Worm (Caenorhabditis elegans) whole organism, L2 larva: Measurements from ENCODE around the gene C17H12.37.

Experiments used
- C34F6.9 ChIP-seq: fragments of 150-350 bp; optimal IDR thresholded peaks from 2 replicates; lab custom pipeline; 2014; ENCODE audit warnings: missing biosample characterization, missing genetic modification characterization
- F13H6.1 ChIP-seq: sonication (generic microtip); optimal IDR thresholded peaks from 2 replicates; lab custom pipeline; 2016; ENCODE audit warnings: missing genetic modification characterization, missing compliant biosample characterization
- R02D3.7 ChIP-seq: fragments of 150-350 bp; optimal IDR thresholded peaks from 2 replicates; lab custom pipeline; 2014; ENCODE audit warnings: missing biosample characterization, missing genetic modification characterization
- Y55F3AM.14 ChIP-seq: fragments of 200-800 bp; sonication (Bioruptor generic); optimal IDR thresholded peaks from 2 replicates; lab custom pipeline; 2018; ENCODE audit warnings: mild to moderate bottlenecking, missing genetic modification characterization, missing compliant biosample characterization
- ZK546.5 ChIP-seq: sonication (generic microtip); optimal IDR thresholded peaks from 2 replicates; lab custom pipeline; 2017; ENCODE audit warnings: missing biosample characterization, missing genetic modification characterization
- alr-1 ChIP-seq: fragments of 150-350 bp; optimal IDR thresholded peaks from 2 replicates; lab custom pipeline; 2014; ENCODE audit warnings: missing biosample characterization, missing genetic modification characterization
- aly-2 ChIP-seq: fragments of 150-350 bp; optimal IDR thresholded peaks from 2 replicates; lab custom pipeline; 2014; ENCODE audit warnings: missing biosample characterization, missing genetic modification characterization
- ama-1 ChIP-seq: fragments of 150-350 bp; optimal IDR thresholded peaks from 2 replicates; lab custom pipeline; 2018; ENCODE audit warnings: inconsistent platforms
- blmp-1 ChIP-seq: sonication (generic microtip); optimal IDR thresholded peaks from 2 replicates; lab custom pipeline; 2017; ENCODE audit warnings: missing genetic modification characterization, mild to moderate bottlenecking, missing compliant biosample characterization, antibody characterized with exemption, moderate library complexity; ENCODE audit not compliant: insufficient read depth
- ceh-16 ChIP-seq: fragments of 150-350 bp; optimal IDR thresholded peaks from 2 replicates; lab custom pipeline; 2014; ENCODE audit warnings: missing biosample characterization, missing genetic modification characterization
- ceh-82 ChIP-seq: fragments of 150-350 bp; optimal IDR thresholded peaks from 2 replicates; lab custom pipeline; 2014; ENCODE audit warnings: missing biosample characterization, missing genetic modification characterization
- crh-2 ChIP-seq: sonication (generic microtip); optimal IDR thresholded peaks from 2 replicates; lab custom pipeline; 2017; ENCODE audit warnings: missing biosample characterization, missing genetic modification characterization
- dmd-4 ChIP-seq: sonication (generic microtip); optimal IDR thresholded peaks from 2 replicates; lab custom pipeline; 2017; ENCODE audit warnings: missing biosample characterization, missing genetic modification characterization
- egl-27 ChIP-seq: sonication (generic microtip); optimal IDR thresholded peaks from 3 replicates; lab custom pipeline; 2017; ENCODE audit warnings: missing biosample characterization, missing genetic modification reagents, missing genetic modification characterization
- elt-1 ChIP-seq: fragments of 150-350 bp; optimal IDR thresholded peaks from 2 replicates; lab custom pipeline; 2014; ENCODE audit warnings: missing biosample characterization, missing genetic modification characterization
- elt-3 ChIP-seq: sonication (generic microtip); optimal IDR thresholded peaks from 2 replicates; lab custom pipeline; 2017; ENCODE audit warnings: missing biosample characterization, missing genetic modification characterization
- fos-1 ChIP-seq: fragments of 150-350 bp; optimal IDR thresholded peaks from 2 replicates; lab custom pipeline; 2014; ENCODE audit warnings: missing biosample characterization, missing genetic modification characterization
- gmeb-1 ChIP-seq: fragments of 150-350 bp; optimal IDR thresholded peaks from 2 replicates; lab custom pipeline; 2014; ENCODE audit warnings: missing biosample characterization, missing genetic modification characterization
- lin-11 ChIP-seq: fragments of 150-350 bp; sonication (generic microtip); optimal IDR thresholded peaks from 2 replicates; lab custom pipeline; 2014; ENCODE audit warnings: missing biosample characterization, missing genetic modification characterization, inconsistent platforms, mixed read lengths
- lin-13 ChIP-seq: fragments of 150-350 bp; optimal IDR thresholded peaks from 2 replicates; lab custom pipeline; 2014; ENCODE audit warnings: missing biosample characterization, missing genetic modification reagents, missing genetic modification characterization
- lin-39 ChIP-seq: fragments of 150-350 bp; optimal IDR thresholded peaks from 2 replicates; lab custom pipeline; 2014; ENCODE audit warnings: missing biosample characterization, missing genetic modification reagents, missing genetic modification characterization
- lsy-2 ChIP-seq, 2 experiments: fragments of 150-350 bp in 1 of 2; sonication (generic microtip) in 1 of 2; optimal IDR thresholded peaks; 2 replicates each; lab custom pipeline; 2014 to 2017; ENCODE audit warnings: missing biosample characterization in 2 of 2, missing genetic modification characterization in 2 of 2
- mab-5 ChIP-seq: fragments of 150-350 bp; optimal IDR thresholded peaks from 2 replicates; lab custom pipeline; 2014; ENCODE audit warnings: missing biosample characterization, missing genetic modification characterization
- mbf-1 ChIP-seq: sonication (generic microtip); optimal IDR thresholded peaks from 2 replicates; lab custom pipeline; 2017; ENCODE audit warnings: missing biosample characterization, missing genetic modification characterization
- mdl-1 ChIP-seq, 2 experiments: fragments of 150-350 bp in 1 of 2; sonication (generic microtip) in 1 of 2; optimal IDR thresholded peaks; 2 replicates each; lab custom pipeline; 2017; ENCODE audit warnings: missing biosample characterization in 2 of 2, missing genetic modification characterization in 2 of 2
- nhr-10 ChIP-seq: sonication (generic microtip); optimal IDR thresholded peaks from 2 replicates; lab custom pipeline; 2017; ENCODE audit warnings: missing biosample characterization, missing genetic modification characterization
- nhr-11 ChIP-seq: fragments of 150-350 bp; optimal IDR thresholded peaks from 2 replicates; lab custom pipeline; 2014; ENCODE audit warnings: missing biosample characterization, missing genetic modification characterization
- nhr-12 ChIP-seq: fragments of 150-350 bp; optimal IDR thresholded peaks from 2 replicates; lab custom pipeline; 2014; ENCODE audit warnings: missing biosample characterization, missing genetic modification characterization
- nhr-129 ChIP-seq: fragments of 150-350 bp; optimal IDR thresholded peaks from 2 replicates; lab custom pipeline; 2014; ENCODE audit warnings: missing biosample characterization, missing genetic modification characterization
- nhr-21 ChIP-seq: fragments of 150-350 bp; optimal IDR thresholded peaks from 2 replicates; lab custom pipeline; 2014; ENCODE audit warnings: missing biosample characterization, missing genetic modification characterization
- nhr-23 ChIP-seq: fragments of 150-350 bp; optimal IDR thresholded peaks from 2 replicates; lab custom pipeline; 2014; ENCODE audit warnings: missing biosample characterization, missing genetic modification reagents, missing genetic modification characterization
- nhr-237 ChIP-seq: fragments of 150-350 bp; optimal IDR thresholded peaks from 2 replicates; lab custom pipeline; 2014; ENCODE audit warnings: missing biosample characterization, missing genetic modification characterization
- nhr-25 ChIP-seq: fragments of 150-350 bp; sonication (generic microtip); optimal IDR thresholded peaks from 3 replicates; lab custom pipeline; 2014; ENCODE audit warnings: missing biosample characterization, missing genetic modification characterization
- nhr-6 ChIP-seq: fragments of 150-350 bp; optimal IDR thresholded peaks from 2 replicates; lab custom pipeline; 2014; ENCODE audit warnings: missing biosample characterization, missing genetic modification characterization
- nhr-77 ChIP-seq: fragments of 150-350 bp; optimal IDR thresholded peaks from 2 replicates; lab custom pipeline; 2014; ENCODE audit warnings: missing biosample characterization, missing genetic modification characterization
- peb-1 ChIP-seq: fragments of 150-350 bp; optimal IDR thresholded peaks from 2 replicates; lab custom pipeline; 2014; ENCODE audit warnings: missing biosample characterization, missing genetic modification characterization
- sem-4 ChIP-seq: fragments of 150-350 bp; optimal IDR thresholded peaks from 2 replicates; lab custom pipeline; 2014; ENCODE audit warnings: missing biosample characterization, missing genetic modification reagents, missing genetic modification characterization
- skn-1 ChIP-seq: sonication (generic microtip); optimal IDR thresholded peaks from 2 replicates; lab custom pipeline; 2017; ENCODE audit warnings: missing biosample characterization, missing genetic modification characterization
- sma-3 ChIP-seq: sonication (generic microtip); optimal IDR thresholded peaks from 2 replicates; lab custom pipeline; 2016; ENCODE audit warnings: missing genetic modification reagents, missing genetic modification characterization, missing compliant biosample characterization
- sma-9 ChIP-seq, 2 experiments: fragments of 150-350 bp in 1 of 2; sonication (generic microtip) in 1 of 2; optimal IDR thresholded peaks; 2 replicates each; lab custom pipeline; 2014 to 2016; ENCODE audit warnings: missing genetic modification characterization in 2 of 2, mild to moderate bottlenecking in 1 of 2, missing biosample characterization in 1 of 2, missing compliant biosample characterization in 1 of 2, missing genetic modification reagents in 1 of 2, moderate library complexity in 1 of 2
- snpc-4 ChIP-seq: fragments of 150-350 bp; optimal IDR thresholded peaks from 2 replicates; lab custom pipeline; 2014; ENCODE audit warnings: missing biosample characterization, missing genetic modification characterization
- unc-39 ChIP-seq: fragments of 150-350 bp; optimal IDR thresholded peaks from 2 replicates; lab custom pipeline; 2014; ENCODE audit warnings: missing biosample characterization, missing genetic modification characterization
- unc-55 ChIP-seq: fragments of 150-350 bp; sonication (generic microtip); optimal IDR thresholded peaks from 3 replicates; lab custom pipeline; 2014; ENCODE audit warnings: missing biosample characterization, missing genetic modification reagents, missing genetic modification characterization
- unc-62 ChIP-seq: fragments of 150-350 bp; optimal IDR thresholded peaks from 2 replicates; lab custom pipeline; 2014; ENCODE audit warnings: missing biosample characterization, missing genetic modification reagents, missing genetic modification characterization
- zag-1 ChIP-seq: fragments of 150-350 bp; optimal IDR thresholded peaks from 2 replicates; lab custom pipeline; 2014; ENCODE audit warnings: missing biosample characterization, missing genetic modification characterization
- ztf-1 ChIP-seq: fragments of 200-800 bp; sonication (Bioruptor generic); conservative IDR thresholded peaks from 2 replicates; pipeline ENCODE4 v1.3.6; 2022; ENCODE audit warnings: missing genetic modification characterization, missing compliant biosample characterization
- ztf-11 ChIP-seq: sonication (generic microtip); optimal IDR thresholded peaks from 2 replicates; lab custom pipeline; 2017; ENCODE audit warnings: missing biosample characterization, missing genetic modification characterization
- ztf-4 ChIP-seq: fragments of 150-350 bp; optimal IDR thresholded peaks from 2 replicates; lab custom pipeline; 2014; ENCODE audit warnings: missing biosample characterization, missing genetic modification characterization

The C17H12.37 gene

DNA sequence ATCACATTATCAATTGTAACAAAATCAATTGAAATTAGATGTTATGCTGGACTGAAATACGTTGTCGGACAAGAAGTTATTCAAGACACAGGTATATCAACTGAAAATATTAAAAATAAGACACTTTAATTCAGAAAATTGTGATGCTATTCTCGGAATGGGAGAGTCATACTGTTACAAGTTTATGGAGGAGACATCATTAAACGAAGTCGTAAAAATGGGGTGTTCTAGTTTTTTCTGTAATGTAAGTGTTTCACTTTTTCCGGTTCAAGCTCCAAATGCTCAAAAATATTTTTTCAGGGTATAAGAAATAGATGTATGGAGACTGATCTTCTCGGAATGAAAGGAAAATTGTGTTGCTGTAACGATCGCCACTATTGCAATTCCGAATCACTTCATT lies at the start of gene C17H12.37:
C17H12.37 (plus strand) TSS at position 301 of the 400 bp plus-strand sequence.
- no peak for TF ChIP-seq lin-39
- no peak for TF ChIP-seq ceh-82
- no peak for TF ChIP-seq lin-11 (tag; lab: Kevin White, UChicago)
- no peak for TF ChIP-seq mdl-1 (tag; optimal IDR thresholded peaks at IDR 0.05; lab: Kevin White, UChicago)
- TF ChIP-seq snpc-4 (tag; lab: Kevin White, UChicago): no peak
- TF ChIP-seq R02D3.7: no peak
- TF ChIP-seq mab-5: no peak
- no peak for TF ChIP-seq ztf-11 (tag; lab: Kevin White, UChicago)

DNA sequence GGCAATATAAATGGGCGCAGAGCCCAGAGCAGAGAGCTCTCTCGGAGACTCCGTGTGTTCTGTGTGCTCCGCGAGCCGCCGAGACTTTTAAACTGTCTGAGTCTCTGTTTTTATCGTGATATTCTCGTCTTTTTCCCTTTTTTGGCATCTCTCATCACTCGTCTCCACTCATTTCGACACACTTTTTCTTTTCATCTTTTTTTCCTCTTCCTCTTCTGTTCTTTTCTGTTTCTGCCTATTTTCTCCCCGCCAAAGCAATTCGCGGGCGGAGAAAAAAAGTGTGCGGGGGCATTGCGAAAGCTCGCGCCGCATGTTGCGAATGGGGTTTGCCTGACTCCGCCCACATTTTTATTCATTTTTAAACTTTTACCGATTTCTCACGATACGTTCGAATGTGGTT lies 48.5 kb upstream of the C17H12.37 start:
- TF ChIP-seq nhr-237 (peak; percentile 56), blmp-1 (peak; percentile 31), skn-1 (tag; lab: Kevin White, UChicago) (peak; percentile 82), mdl-1 (tag; optimal IDR thresholded peaks at IDR 0.05; lab: Kevin White, UChicago) (peak in 1 of 2 experiments; percentile 15), mbf-1 (tag; lab: Kevin White, UChicago) (no peak), lin-11 (tag; lab: Kevin White, UChicago) (peak; percentile 93), ZK546.5 (tag; lab: Kevin White, UChicago) (peak; percentile 22), unc-62 (GFP tag; lab: Kevin White, UChicago) (no peak), R02D3.7 (no peak), zag-1 (tag; lab: Kevin White, UChicago) (peak; percentile 69), nhr-10 (tag; lab: Kevin White, UChicago) (peak; percentile 14), aly-2 (tag; lab: Kevin White, UChicago) (no peak), mab-5 (peak; percentile 88), nhr-77 (tag; lab: Kevin White, UChicago) (no peak), elt-3 (tag; lab: Kevin White, UChicago) (no peak), lin-39 (no peak), crh-2 (tag; lab: Kevin White, UChicago) (peak; percentile 91), nhr-23 (tag; lab: Kevin White, UChicago) (no peak), nhr-11 (tag; lab: Kevin White, UChicago) (no peak), nhr-129 (peak; percentile 82), sem-4 (tag; lab: Kevin White, UChicago) (peak; percentile 77), nhr-21 (peak; percentile 77), gmeb-1 (tag; lab: Kevin White, UChicago) (peak; percentile 88), dmd-4 (tag; lab: Kevin White, UChicago) (no peak), ztf-1 (GFP tag; lab: Robert Waterston, UW) (no peak), F13H6.1 (peak; percentile 89), alr-1 (tag; lab: Kevin White, UChicago) (no peak), ama-1 (lab: Kevin White, UChicago) (no peak), snpc-4 (tag; lab: Kevin White, UChicago) (peak; percentile 28), sma-9 (GFP tag; optimal IDR thresholded peaks at IDR 0.05; lab: Kevin White, UChicago) (peak; percentile 82), sma-9 (tag; optimal IDR thresholded peaks at IDR 0.05; lab: Kevin White, UChicago) (no peak), fos-1 (tag; lab: Kevin White, UChicago) (peak; percentile 77), nhr-25 (tag; lab: Kevin White, UChicago) (peak; percentile 83), nhr-12 (tag; lab: Kevin White, UChicago) (no peak), ztf-4 (peak; percentile 77), ceh-16 (tag; lab: Kevin White, UChicago) (peak; percentile 30), unc-39 (tag; lab: Kevin White, UChicago) (no peak), unc-55 (GFP tag; lab: Kevin White, UChicago) (peak; percentile 93), lin-13 (GFP tag; lab: Kevin White, UChicago) (peak; percentile 89), nhr-6 (tag; lab: Kevin White, UChicago) (peak; percentile 49), ceh-82 (peak; percentile 21), elt-1 (tag; lab: Kevin White, UChicago) (no peak), C34F6.9 (tag; lab: Kevin White, UChicago) (peak; percentile 94), egl-27 (peak; percentile 81), Y55F3AM.14 (GFP tag; lab: Kevin White, UChicago) (peak; percentile 59), lsy-2 (tag; optimal IDR thresholded peaks at IDR 0.05; lab: Kevin White, UChicago) (peak; percentile 64 to 84), sma-3 (GFP tag; lab: Kevin White, UChicago) (peak; percentile 83), peb-1 (no peak), ztf-11 (tag; lab: Kevin White, UChicago) (peak; percentile 65)
